Fruit fly (Drosophila melanogaster): ENCODE measurements around the gene CG9427.

The CG9427 gene

dm6 chr3R:9605084-9605483 lies 21.6 kb downstream of the CG9427 start (continued):
- TF ChIP-seq CG6175 (GFP tag; IDR thresholded peaks at IDR 0.05) = no peak
- TF ChIP-seq E2f1 (GFP tag; IDR thresholded peaks at IDR 0.05) = 0 out of 2 replicates have a peak, but pooled peaks have one; percentile 14
- TF ChIP-seq CG11247 (GFP tag; IDR thresholded peaks at IDR 0.05) = no peak
- peak; percentile 35; the same call in 1 of the 2 replicates for TF ChIP-seq CG4404 (GFP tag; IDR thresholded peaks at IDR 0.05)
- peak; percentile 35 for TF ChIP-seq fd102C (GFP tag; optimal IDR thresholded peaks at IDR 0.05)
- TF ChIP-seq CG10565 (GFP tag; optimal IDR thresholded peaks at IDR 0.05) = no peak
- no peak for TF ChIP-seq NfI (GFP tag; optimal IDR thresholded peaks at IDR 0.05)
- TF ChIP-seq CG4617 (GFP tag; optimal IDR thresholded peaks at IDR 0.05; ENCODE audit: borderline replicate concordance) = no peak
- no peak for TF ChIP-seq Opbp (GFP tag; IDR thresholded peaks at IDR 0.05; ENCODE audit: partially characterized antibody)
- TF ChIP-seq dpn (GFP tag; optimal IDR thresholded peaks at IDR 0.05) = peak; percentile 11 to 29
- no peak for TF ChIP-seq CG8281 (tag; optimal IDR thresholded peaks at IDR 0.05)
- TF ChIP-seq CG43689 (GFP tag; IDR thresholded peaks at IDR 0.05) = no peak
- TF ChIP-seq knrl (GFP tag; IDR thresholded peaks at IDR 0.05; ENCODE audit: partially characterized antibody) = no peak
- TF ChIP-seq CG7357 (GFP tag; IDR thresholded peaks at IDR 0.05) = peak; percentile 20; the same call in 1 of the 3 replicates
- TF ChIP-seq so (GFP tag; IDR thresholded peaks at IDR 0.05) = no peak
- no peak for TF ChIP-seq MESR4 (GFP tag; optimal IDR thresholded peaks at IDR 0.05)
- no peak for TF ChIP-seq CG12744 (GFP tag; optimal IDR thresholded peaks at IDR 0.05)
- TF ChIP-seq CG15696 (tag; optimal IDR thresholded peaks at IDR 0.05) = peak; percentile 66
- no peak for TF ChIP-seq sd (tag; optimal IDR thresholded peaks at IDR 0.05)
- TF ChIP-seq crc (GFP tag; optimal IDR thresholded peaks at IDR 0.05) = no peak
- TF ChIP-seq CG9215 (GFP tag; IDR thresholded peaks at IDR 0.05) = no peak
- TF ChIP-seq Pdp1 (GFP tag; optimal IDR thresholded peaks at IDR 0.05) = peak; percentile 24 to 48
- TF ChIP-seq CG10366 (GFP tag; IDR thresholded peaks at IDR 0.05) = no peak
- TF ChIP-seq CG9876 (GFP tag; optimal IDR thresholded peaks at IDR 0.05) = no peak
- no peak for TF ChIP-seq kni (GFP tag; optimal IDR thresholded peaks at IDR 0.05)
- TF ChIP-seq CG8089 (GFP tag; optimal IDR thresholded peaks at IDR 0.05) = peak; percentile 14
- TF ChIP-seq pzg (GFP tag; optimal IDR thresholded peaks at IDR 0.05) = no peak
- no peak for TF ChIP-seq CG7987 (GFP tag; optimal IDR thresholded peaks at IDR 0.05)
- peak; percentile 29; the same call in 1 of the 2 replicates for TF ChIP-seq crol (GFP tag; IDR thresholded peaks at IDR 0.05)
- TF ChIP-seq CG6765 (GFP tag; optimal IDR thresholded peaks at IDR 0.05) = no peak
- TF ChIP-seq wdn (GFP tag; IDR thresholded peaks at IDR 0.05) = no peak
- TF ChIP-seq en (GFP tag; optimal IDR thresholded peaks at IDR 0.05) = no peak
- peak; percentile 63; the same call in 1 of the 2 replicates for TF ChIP-seq chm (GFP tag; IDR thresholded peaks at IDR 0.05)
- TF ChIP-seq jumu (GFP tag; optimal IDR thresholded peaks at IDR 0.05) = peak; percentile 35
- TF ChIP-seq pan (optimal IDR thresholded peaks at IDR 0.05) = no peak
- peak in 1 of 2 experiments; percentile 47 for TF ChIP-seq pan (GFP tag; optimal IDR thresholded peaks at IDR 0.05 in 1 of 2, IDR thresholded peaks at IDR 0.05 in 1 of 2)
- TF ChIP-seq CG10147 (GFP tag; optimal IDR thresholded peaks at IDR 0.05) = no peak
- no peak for TF ChIP-seq Ravus (GFP tag; IDR thresholded peaks at IDR 0.05)
- peak; percentile 40 for TF ChIP-seq CG8924 (tag; optimal IDR thresholded peaks at IDR 0.05)
- no peak for TF ChIP-seq cg (GFP tag; optimal IDR thresholded peaks at IDR 0.05)
- TF ChIP-seq CG17829 (tag; optimal IDR thresholded peaks at IDR 0.05) = peak; percentile 78
- TF ChIP-seq z (GFP tag; IDR thresholded peaks at IDR 0.05) = no peak
- no peak for TF ChIP-seq zen (tag; optimal IDR thresholded peaks at IDR 0.05)
- no peak for TF ChIP-seq p53 (GFP tag; optimal IDR thresholded peaks at IDR 0.05)
- TF ChIP-seq pros (GFP tag; optimal IDR thresholded peaks at IDR 0.05) = peak; percentile 38
- TF ChIP-seq Abd-B (GFP tag; optimal IDR thresholded peaks at IDR 0.05) = peak; percentile 23
- no peak for TF ChIP-seq tx (GFP tag; optimal IDR thresholded peaks at IDR 0.05)
- TF ChIP-seq pb (GFP tag; optimal IDR thresholded peaks at IDR 0.05) = no peak
- no peak for TF ChIP-seq prd (optimal IDR thresholded peaks at IDR 0.05)
- TF ChIP-seq prd (GFP tag; IDR thresholded peaks at IDR 0.05) = peak; percentile 77
- TF ChIP-seq Atf6 (GFP tag; IDR thresholded peaks at IDR 0.05) = no peak
- TF ChIP-seq CG7556 (GFP tag; optimal IDR thresholded peaks at IDR 0.05) = no peak

All from whole organism, embryonic.